Fruit fly (Drosophila melanogaster) whole organism, embryonic: ENCODE measurements around the gene DCTN1-p150.

Source experiments
- ATbp ChIP-seq: fragments of 200-800 bp; sonication (Bioruptor generic); optimal IDR thresholded peaks from 2 replicates; lab custom pipeline; 2017; ENCODE audit warnings: missing biosample characterization, mild to moderate bottlenecking, missing genetic modification characterization, missing genetic modification reagents
- BtbVII ChIP-seq: fragments of 200-800 bp; sonication (Bioruptor generic); optimal IDR thresholded peaks from 3 replicates; lab custom pipeline; 2017; ENCODE audit warnings: missing biosample characterization, mild to moderate bottlenecking, missing genetic modification characterization
- CG10431 ChIP-seq: fragments of 200-800 bp; sonication (Bioruptor generic); optimal IDR thresholded peaks from 3 replicates; lab custom pipeline; 2018; ENCODE audit warnings: missing biosample characterization, mild to moderate bottlenecking, missing genetic modification characterization
- CG10565 ChIP-seq: fragments of 200-800 bp; sonication (Bioruptor generic); optimal IDR thresholded peaks from 3 replicates; lab custom pipeline; 2016; ENCODE audit warnings: missing biosample characterization, mild to moderate bottlenecking, missing genetic modification characterization
- CG11695 ChIP-seq: fragments of 200-800 bp; sonication (Bioruptor generic); IDR thresholded peaks from 3 replicates; pipeline ENCODE4 v1.3.6; 2022; ENCODE audit warnings: missing biosample characterization, missing genetic modification characterization
- CG12155 ChIP-seq: fragments of 200-800 bp; sonication (Bioruptor generic); optimal IDR thresholded peaks from 3 replicates; lab custom pipeline; 2016; ENCODE audit warnings: missing biosample characterization, missing genetic modification characterization
- CG13775 ChIP-seq: fragments of 200-800 bp; sonication (Bioruptor generic); optimal IDR thresholded peaks from 3 replicates; lab custom pipeline; 2017; ENCODE audit warnings: missing biosample characterization, mild to moderate bottlenecking, missing genetic modification characterization
- CG14860 ChIP-seq: fragments of 200-800 bp; sonication (Bioruptor generic); IDR thresholded peaks from 3 replicates; pipeline ENCODE4 v1.3.6; 2022; ENCODE audit warnings: missing biosample characterization, missing genetic modification characterization; ENCODE audit not compliant: partially characterized antibody
- CG1603 ChIP-seq: fragments of 200-800 bp; sonication (Bioruptor generic); optimal IDR thresholded peaks from 2 replicates; lab custom pipeline; 2019; ENCODE audit warnings: missing biosample characterization, mild to moderate bottlenecking, missing genetic modification characterization, moderate library complexity
- CG17568 ChIP-seq: fragments of 200-800 bp; sonication (Bioruptor generic); optimal IDR thresholded peaks from 2 replicates; lab custom pipeline; 2018; ENCODE audit warnings: missing biosample characterization, mild to moderate bottlenecking, missing genetic modification characterization, moderate library complexity
- CG18011 ChIP-seq: fragments of 200-800 bp; sonication (Bioruptor generic); optimal IDR thresholded peaks from 2 replicates; lab custom pipeline; 2017; ENCODE audit warnings: missing biosample characterization, missing genetic modification characterization, mild to moderate bottlenecking, moderate library complexity, missing genotype
- CG18619 ChIP-seq: fragments of 200-800 bp; sonication (Bioruptor generic); optimal IDR thresholded peaks from 3 replicates; lab custom pipeline; 2017; ENCODE audit warnings: missing biosample characterization, mild to moderate bottlenecking, missing genetic modification characterization
- CG2889 ChIP-seq: fragments of 200-800 bp; sonication (Bioruptor generic); IDR thresholded peaks from 3 replicates; pipeline ENCODE4 v1.3.6; 2022; ENCODE audit warnings: missing biosample characterization, missing genetic modification characterization
- CG34224 ChIP-seq: fragments of 200-800 bp; sonication (Bioruptor generic); IDR thresholded peaks from 3 replicates; pipeline ENCODE4 v1.3.6; 2022; ENCODE audit warnings: missing biosample characterization, missing genetic modification characterization; ENCODE audit not compliant: partially characterized antibody
- CG3726 ChIP-seq: fragments of 200-800 bp; sonication (Bioruptor generic); IDR thresholded peaks from 3 replicates; pipeline ENCODE4, ENCODE4 v1.3.6; 2022; ENCODE audit warnings: missing biosample characterization, missing genetic modification characterization
- CG4360 ChIP-seq: fragments of 200-800 bp; sonication (Bioruptor generic); IDR thresholded peaks from 2 replicates; pipeline ENCODE4 v1.3.6; 2022; ENCODE audit warnings: missing biosample characterization, missing genetic modification characterization
- CG5180 ChIP-seq: fragments of 200-800 bp; sonication (Bioruptor generic); optimal IDR thresholded peaks from 3 replicates; lab custom pipeline; 2017; ENCODE audit warnings: missing biosample characterization, missing genetic modification characterization, mild to moderate bottlenecking, moderate library complexity, missing genetic modification reagents
- CG7271 ChIP-seq: fragments of 200-800 bp; sonication (Bioruptor generic); optimal IDR thresholded peaks from 2 replicates; lab custom pipeline; 2018; ENCODE audit warnings: missing biosample characterization, mild to moderate bottlenecking, missing genetic modification characterization, moderate library complexity
- CG8388 ChIP-seq: fragments of 200-800 bp; sonication (Bioruptor generic); optimal IDR thresholded peaks from 2 replicates; lab custom pipeline; 2019; ENCODE audit warnings: missing biosample characterization, mild to moderate bottlenecking, missing genetic modification characterization, moderate library complexity
- CG9609 ChIP-seq: fragments of 200-800 bp; sonication (Bioruptor generic); optimal IDR thresholded peaks from 3 replicates; lab custom pipeline; 2016; ENCODE audit warnings: missing biosample characterization, missing genetic modification characterization
- CHES-1-like ChIP-seq: fragments of 200-800 bp; sonication (Bioruptor generic); optimal IDR thresholded peaks from 2 replicates; lab custom pipeline; 2016; ENCODE audit warnings: missing biosample characterization, missing genetic modification characterization
- Dfd ChIP-seq, 2 experiments: fragments of >200 bp; optimal IDR thresholded peaks; 2 replicates each; lab custom pipeline; 2017; ENCODE audit warnings: missing biosample characterization in 2 of 2, missing genetic modification characterization in 2 of 2
- ERR ChIP-seq: fragments of 200-800 bp; sonication (Bioruptor generic); optimal IDR thresholded peaks from 2 replicates; lab custom pipeline; 2016; ENCODE audit warnings: missing biosample characterization, missing genetic modification characterization
- Fer2 ChIP-seq: fragments of 200-800 bp; sonication (Bioruptor generic); optimal IDR thresholded peaks from 2 replicates; lab custom pipeline; 2018; ENCODE audit warnings: missing biosample characterization, mild to moderate bottlenecking, missing genetic modification characterization, moderate library complexity
- Hsf ChIP-seq: fragments of 200-800 bp; sonication (Bioruptor generic); optimal IDR thresholded peaks from 3 replicates; lab custom pipeline; 2016; ENCODE audit warnings: missing biosample characterization, missing genetic modification characterization
- Lhr ChIP-seq: fragments of 200-800 bp; sonication (Bioruptor generic); optimal IDR thresholded peaks from 3 replicates; lab custom pipeline; 2017; ENCODE audit warnings: mild to moderate bottlenecking, missing biosample characterization, missing genetic modification reagents, missing genetic modification characterization
- PHDP ChIP-seq: fragments of 200-800 bp; sonication (Bioruptor generic); optimal IDR thresholded peaks from 3 replicates; lab custom pipeline; 2018; ENCODE audit warnings: missing biosample characterization, mild to moderate bottlenecking, missing genetic modification characterization, moderate library complexity
- abd-A ChIP-seq: fragments of 200-800 bp; sonication (Bioruptor generic); optimal IDR thresholded peaks from 3 replicates; lab custom pipeline; 2019; ENCODE audit warnings: missing biosample characterization, mild to moderate bottlenecking, missing genetic modification characterization, moderate library complexity
- btn ChIP-seq: fragments of 200-800 bp; sonication (Bioruptor generic); optimal IDR thresholded peaks from 2 replicates; lab custom pipeline; 2016; ENCODE audit warnings: missing biosample characterization, missing genetic modification characterization
- cad ChIP-seq: fragments of >200 bp; optimal IDR thresholded peaks from 2 replicates; lab custom pipeline; 2017; ENCODE audit warnings: missing biosample characterization, missing genetic modification characterization
- cas ChIP-seq: fragments of 200-800 bp; sonication (Bioruptor generic); IDR thresholded peaks from 2 replicates; pipeline ENCODE4 v1.3.6; 2022; ENCODE audit warnings: missing biosample characterization, missing genetic modification characterization
- da ChIP-seq: fragments of 200-800 bp; sonication (Bioruptor generic); optimal IDR thresholded peaks from 2 replicates; lab custom pipeline; 2016; ENCODE audit warnings: missing biosample characterization, missing genetic modification characterization
- en ChIP-seq: fragments of 200-800 bp; sonication (Bioruptor generic); optimal IDR thresholded peaks from 2 replicates; lab custom pipeline; 2016; ENCODE audit warnings: missing biosample characterization, missing genetic modification characterization
- eyg ChIP-seq: fragments of 200-800 bp; sonication (Bioruptor generic); optimal IDR thresholded peaks from 3 replicates; lab custom pipeline; 2016; ENCODE audit warnings: missing biosample characterization, missing genetic modification characterization
- fd102C ChIP-seq: fragments of 200-800 bp; sonication (Bioruptor generic); optimal IDR thresholded peaks from 2 replicates; lab custom pipeline; 2018; ENCODE audit warnings: missing biosample characterization, mild to moderate bottlenecking, missing genetic modification characterization, moderate library complexity
- grau ChIP-seq: fragments of 200-800 bp; optimal IDR thresholded peaks from 3 replicates; lab custom pipeline; 2019; ENCODE audit warnings: missing biosample characterization, mild to moderate bottlenecking, missing genetic modification characterization, moderate library complexity
- gro ChIP-seq: fragments of 200-800 bp; sonication (Bioruptor generic); optimal IDR thresholded peaks from 2 replicates; lab custom pipeline; 2016; ENCODE audit warnings: missing biosample characterization, missing genetic modification characterization
- gsb ChIP-seq: fragments of 200-800 bp; sonication (Bioruptor generic); IDR thresholded peaks from 2 replicates; pipeline ENCODE4 v1.3.6; 2022; ENCODE audit warnings: missing biosample characterization, missing genetic modification characterization
- jing ChIP-seq: fragments of 200-800 bp; sonication (Bioruptor generic); optimal IDR thresholded peaks from 2 replicates; lab custom pipeline; 2018; ENCODE audit warnings: missing biosample characterization, mild to moderate bottlenecking, missing genetic modification characterization
- lov ChIP-seq, 2 experiments: fragments of 200-800 bp in 1 of 2; fragments of >200 bp in 1 of 2; sonication (Bioruptor generic) in 1 of 2; IDR thresholded peaks in 1 of 2; optimal IDR thresholded peaks in 1 of 2; 2 replicates in 1 of 2; 3 replicates in 1 of 2; pipeline versions ENCODE4 v1.3.6 to Lab custom; 2017 to 2022; ENCODE audit warnings: missing biosample characterization in 1 of 2, missing genetic modification characterization in 1 of 2
- nerfin-2 ChIP-seq: fragments of 200-800 bp; sonication (Bioruptor generic); IDR thresholded peaks from 2 replicates; pipeline ENCODE4 v1.3.6; 2022; ENCODE audit warnings: missing biosample characterization, missing genetic modification characterization; ENCODE audit not compliant: partially characterized antibody
- p53 ChIP-seq: fragments of 200-800 bp; sonication (Bioruptor generic); optimal IDR thresholded peaks from 2 replicates; lab custom pipeline; 2016; ENCODE audit warnings: missing biosample characterization, missing genetic modification characterization
- psq ChIP-seq: fragments of 200-800 bp; sonication (Bioruptor generic); optimal IDR thresholded peaks from 2 replicates; lab custom pipeline; 2017; ENCODE audit warnings: missing biosample characterization, missing genetic modification characterization
- pum ChIP-seq: fragments of 200-800 bp; sonication (Bioruptor generic); optimal IDR thresholded peaks from 2 replicates; lab custom pipeline; 2016; ENCODE audit warnings: missing biosample characterization, missing genetic modification characterization
- rib ChIP-seq: fragments of 200-800 bp; sonication (Bioruptor generic); IDR thresholded peaks from 2 replicates; pipeline ENCODE4 v1.3.6; 2022; ENCODE audit warnings: missing biosample characterization, missing genetic modification characterization
- tna ChIP-seq: fragments of 200-800 bp; sonication (Bioruptor generic); IDR thresholded peaks from 2 replicates; pipeline ENCODE4 v1.3.6; 2022; ENCODE audit warnings: missing biosample characterization, missing genetic modification characterization; ENCODE audit not compliant: partially characterized antibody
- ttk ChIP-seq: fragments of 200-800 bp; sonication (Bioruptor generic); IDR thresholded peaks from 2 replicates; pipeline ENCODE4 v2.1.2; 2022; ENCODE audit warnings: missing biosample characterization, missing genetic modification characterization
- vfl ChIP-seq: fragments of 200-800 bp; sonication (Bioruptor generic); optimal IDR thresholded peaks from 2 replicates; lab custom pipeline; 2016; ENCODE audit warnings: missing biosample characterization, missing genetic modification characterization
- zen ChIP-seq: fragments of 200-800 bp; sonication (Bioruptor generic); optimal IDR thresholded peaks from 3 replicates; lab custom pipeline; 2018; ENCODE audit warnings: missing biosample characterization, mild to moderate bottlenecking, missing genetic modification characterization, moderate library complexity

The DCTN1-p150 gene

DNA sequence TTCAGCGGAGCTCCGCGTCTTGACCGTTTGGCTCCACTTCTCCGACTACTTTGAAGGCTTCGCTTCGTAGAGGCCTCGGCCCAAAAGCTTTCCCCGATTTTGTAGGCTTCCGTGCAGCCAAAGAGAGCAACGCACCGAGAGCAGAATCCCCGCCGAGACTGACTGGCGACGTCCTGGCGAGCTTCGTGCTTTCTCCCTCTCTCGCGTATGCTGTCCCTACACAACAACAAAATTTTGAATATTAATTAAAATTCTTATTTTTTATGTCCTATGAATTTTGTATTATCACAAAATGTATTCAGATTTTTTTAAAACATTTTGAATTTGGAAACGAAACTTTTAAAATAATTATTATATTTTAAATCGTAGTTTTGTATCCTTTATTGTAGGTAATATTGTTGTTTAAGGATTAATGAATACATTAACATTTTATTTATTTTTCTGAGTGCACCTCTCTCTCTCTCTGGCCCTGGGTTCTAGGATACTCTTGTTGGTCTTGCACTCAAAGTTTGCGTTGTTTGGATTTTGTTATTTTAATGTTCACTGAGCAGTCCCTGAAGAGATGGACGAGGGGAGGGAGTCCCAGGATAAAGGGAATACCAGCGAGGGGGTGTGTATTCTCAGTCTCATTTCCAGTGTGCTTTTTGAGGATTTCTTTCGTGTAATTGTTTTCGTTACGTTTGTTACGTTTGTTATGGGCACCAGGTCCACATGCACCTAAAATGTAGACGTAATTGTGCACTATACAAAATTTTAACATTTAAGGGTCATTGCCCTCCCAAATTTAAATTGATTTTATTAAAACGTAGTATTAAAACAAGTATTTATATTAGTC lies 25.8 kb upstream of the DCTN1-p150 start, which contains the start of gene dysc (continued):
- no peak for TF ChIP-seq eyg
- no peak for TF ChIP-seq p53
- no peak for TF ChIP-seq nerfin-2 (GFP tag; lab: Robert Waterston, UW)
- no peak for TF ChIP-seq Lhr (GFP tag; lab: Kevin White, UChicago)
- TF ChIP-seq CG5180 (GFP tag; lab: Kevin White, UChicago) = peak; percentile 4
- TF ChIP-seq CG10565 (GFP tag; lab: Kevin White, UChicago) = no peak
- peak; percentile 64 for TF ChIP-seq CG11695 (GFP tag; lab: Robert Waterston, UW)
- TF ChIP-seq jing = no peak
- no peak for TF ChIP-seq CG9609 (GFP tag; lab: Kevin White, UChicago)
- peak; percentile 64 for TF ChIP-seq grau (tag; lab: Kevin White, UChicago)
- no peak for TF ChIP-seq CG4360 (GFP tag; lab: Robert Waterston, UW)
- no peak for TF ChIP-seq vfl (GFP tag; lab: Kevin White, UChicago)
- no peak for TF ChIP-seq CG7271 (tag; lab: Kevin White, UChicago)
- no peak for TF ChIP-seq da (GFP tag; lab: Kevin White, UChicago)
- no peak for TF ChIP-seq tna (GFP tag; lab: Robert Waterston, UW)
- TF ChIP-seq CG14860 (GFP tag; lab: Robert Waterston, UW) = no peak
- TF ChIP-seq ATbp (GFP tag; lab: Kevin White, UChicago) = no peak
- no peak for TF ChIP-seq CG12155 (GFP tag; lab: Kevin White, UChicago)
- TF ChIP-seq CG18619 (GFP tag; lab: Kevin White, UChicago) = peak; percentile 10
- TF ChIP-seq Fer2 (tag; lab: Kevin White, UChicago) = no peak
- TF ChIP-seq CG13775 = no peak
- TF ChIP-seq cad (GFP tag; lab: Kevin White, UChicago) = no peak
- TF ChIP-seq btn = no peak
- no peak for TF ChIP-seq CG34224 (GFP tag; lab: Robert Waterston, UW)
- no peak for TF ChIP-seq pum (GFP tag; lab: Kevin White, UChicago)
- TF ChIP-seq psq (GFP tag; lab: Kevin White, UChicago) = no peak
- TF ChIP-seq CG3726 (GFP tag; lab: Robert Waterston, UW) = no peak
- TF ChIP-seq Dfd (GFP tag; optimal IDR thresholded peaks at IDR 0.05; lab: Kevin White, UChicago) = no peak
- peak; percentile 65 for TF ChIP-seq PHDP (tag; lab: Kevin White, UChicago)
- no peak for TF ChIP-seq rib (GFP tag; lab: Robert Waterston, UW)
- no peak for TF ChIP-seq CG8388
- no peak for TF ChIP-seq CG17568 (GFP tag; lab: Kevin White, UChicago)
- TF ChIP-seq Hsf (GFP tag; lab: Kevin White, UChicago) = no peak
- TF ChIP-seq abd-A (tag; lab: Kevin White, UChicago) = peak; percentile 83
- TF ChIP-seq ERR (GFP tag; lab: Kevin White, UChicago) = no peak
- TF ChIP-seq en = no peak
- no peak for TF ChIP-seq CHES-1-like (GFP tag; lab: Kevin White, UChicago)
- TF ChIP-seq zen (tag; lab: Kevin White, UChicago) = no peak
- no peak for TF ChIP-seq gro
- no peak for TF ChIP-seq CG1603
- TF ChIP-seq CG18011 (GFP tag; lab: Kevin White, UChicago) = no peak
- TF ChIP-seq ttk (GFP tag; lab: Robert Waterston, UW) = no peak
- no peak for TF ChIP-seq BtbVII (GFP tag; lab: Kevin White, UChicago)
- TF ChIP-seq gsb (GFP tag; lab: Robert Waterston, UW) = no peak
- no peak for TF ChIP-seq CG10431 (GFP tag; lab: Kevin White, UChicago)
- no peak for TF ChIP-seq cas
- no peak for TF ChIP-seq CG2889 (GFP tag; lab: Robert Waterston, UW)
- TF ChIP-seq fd102C (GFP tag; lab: Kevin White, UChicago) = no peak
- TF ChIP-seq lov (optimal IDR thresholded peaks at IDR 0.05; lab: Kevin White, UChicago) = no peak
- TF ChIP-seq lov (GFP tag; IDR thresholded peaks at IDR 0.05; lab: Robert Waterston, UW) = no peak
